Worm (Caenorhabditis elegans) whole organism, young adult: ENCODE data around the gene syx-2.

Source experiments
- B0019.2 ChIP-seq: fragments of 200-800 bp; sonication (Bioruptor generic); conservative IDR thresholded peaks from 2 replicates; pipeline ENCODE4 v1.3.6; 2022; ENCODE audit warnings: missing genetic modification reagents, missing genetic modification characterization, missing compliant biosample characterization
- C06A6.2 ChIP-seq: fragments of 200-800 bp; sonication (Bioruptor generic); conservative IDR thresholded peaks from 2 replicates; pipeline ENCODE4 v1.3.6; 2022; ENCODE audit warnings: missing genetic modification characterization, missing compliant biosample characterization
- D2030.7 ChIP-seq: fragments of 200-800 bp; sonication (Bioruptor generic); IDR thresholded peaks from 2 replicates; pipeline ENCODE4 v1.3.6; 2022; ENCODE audit warnings: missing genetic modification reagents, missing genetic modification characterization, missing compliant biosample characterization
- K12H6.12 ChIP-seq: fragments of 200-800 bp; sonication (Bioruptor generic); optimal IDR thresholded peaks from 2 replicates; lab custom pipeline; 2018; ENCODE audit warnings: mild to moderate bottlenecking, missing genetic modification characterization, missing compliant biosample characterization
- Y56A3A.18 ChIP-seq: fragments of 200-800 bp; sonication (Bioruptor generic); IDR thresholded peaks from 2 replicates; pipeline ENCODE4 v1.3.6; 2022; ENCODE audit warnings: missing genetic modification reagents, missing genetic modification characterization, missing compliant biosample characterization
- Y79H2A.3 ChIP-seq: fragments of 200-800 bp; sonication (Bioruptor generic); conservative IDR thresholded peaks from 2 replicates; pipeline ENCODE4 v1.3.6; 2022; ENCODE audit warnings: missing genetic modification reagents, missing genetic modification characterization, missing compliant biosample characterization
- aptf-3 ChIP-seq: fragments of 200-800 bp; sonication (Bioruptor generic); IDR thresholded peaks from 2 replicates; pipeline ENCODE4 v1.3.6; 2022; ENCODE audit warnings: missing genetic modification characterization, missing compliant biosample characterization
- athp-1 ChIP-seq: sonication (generic microtip); optimal IDR thresholded peaks from 2 replicates; lab custom pipeline; 2017; ENCODE audit warnings: mild to moderate bottlenecking, missing genetic modification characterization, missing compliant biosample characterization
- attf-5 ChIP-seq: fragments of 200-800 bp; sonication (Bioruptor generic); optimal IDR thresholded peaks from 2 replicates; lab custom pipeline; 2018; ENCODE audit warnings: mild to moderate bottlenecking, missing genetic modification characterization, missing compliant biosample characterization
- attf-6 ChIP-seq: fragments of 200-800 bp; sonication (Bioruptor generic); IDR thresholded peaks from 2 replicates; pipeline ENCODE4 v1.3.6; 2022; ENCODE audit warnings: missing genetic modification reagents, missing genetic modification characterization, missing compliant biosample characterization
- bed-1 ChIP-seq: fragments of 200-800 bp; sonication (Bioruptor generic); IDR thresholded peaks from 2 replicates; pipeline ENCODE4 v1.3.6; 2022; ENCODE audit warnings: missing genetic modification reagents, missing genetic modification characterization, missing compliant biosample characterization
- ccch-3 ChIP-seq: fragments of 200-800 bp; sonication (Bioruptor generic); optimal IDR thresholded peaks from 2 replicates; lab custom pipeline; 2018; ENCODE audit warnings: mild to moderate bottlenecking, missing genetic modification characterization, missing compliant biosample characterization
- cebp-1 ChIP-seq, 2 experiments: fragments of 200-800 bp in 1 of 2; sonication (Bioruptor generic) in 1 of 2; sonication (generic microtip) in 1 of 2; IDR thresholded peaks in 1 of 2; optimal IDR thresholded peaks in 1 of 2; 2 replicates each; pipeline versions ENCODE4 v1.3.6 to Lab custom; 2017 to 2022; ENCODE audit warnings: missing compliant biosample characterization in 2 of 2, missing genetic modification characterization in 2 of 2, mild to moderate bottlenecking in 1 of 2, missing genetic modification reagents in 1 of 2, moderate library complexity in 1 of 2
- ceh-58 ChIP-seq: fragments of 200-800 bp; sonication (Bioruptor generic); IDR thresholded peaks from 2 replicates; pipeline ENCODE4 v1.3.6; 2022; ENCODE audit warnings: missing genetic modification characterization, missing compliant biosample characterization
- chd-7 ChIP-seq: sonication (generic microtip); optimal IDR thresholded peaks from 2 replicates; lab custom pipeline; 2016; ENCODE audit warnings: mild to moderate bottlenecking, missing genetic modification characterization, moderate library complexity, missing compliant biosample characterization
- die-1 ChIP-seq: sonication (generic microtip); optimal IDR thresholded peaks from 2 replicates; lab custom pipeline; 2016; ENCODE audit warnings: missing genotype, mild to moderate bottlenecking, missing genetic modification characterization, missing compliant biosample characterization
- dox-1 ChIP-seq: fragments of 200-800 bp; sonication (Bioruptor generic); IDR thresholded peaks from 2 replicates; pipeline ENCODE4 v1.3.6; 2022; ENCODE audit warnings: missing genetic modification reagents, missing genetic modification characterization, missing compliant biosample characterization
- dpff-1 ChIP-seq: sonication (generic microtip); optimal IDR thresholded peaks from 2 replicates; lab custom pipeline; 2017; ENCODE audit warnings: mild to moderate bottlenecking, missing genetic modification characterization, missing compliant biosample characterization
- egrh-3 ChIP-seq: fragments of 200-800 bp; sonication (Bioruptor generic); IDR thresholded peaks from 2 replicates; pipeline ENCODE4 v1.3.6; 2022; ENCODE audit warnings: missing genetic modification reagents, missing genetic modification characterization, missing compliant biosample characterization
- hmg-20 ChIP-seq: fragments of 200-800 bp; sonication (Bioruptor generic); IDR thresholded peaks from 2 replicates; pipeline ENCODE4 v1.3.6; 2022; ENCODE audit warnings: missing genetic modification reagents, missing genetic modification characterization, missing compliant biosample characterization
- lin-26 ChIP-seq: fragments of 200-800 bp; sonication (Bioruptor generic); IDR thresholded peaks from 2 replicates; pipeline ENCODE4 v1.3.6; 2022; ENCODE audit warnings: missing genetic modification reagents, missing genetic modification characterization, missing compliant biosample characterization
- lin-35 ChIP-seq, 3 experiments: fragments of 150-350 bp in 2 of 3; sonication (generic microtip) in 1 of 3; optimal IDR thresholded peaks; 2 replicates each; lab custom pipeline; 2014 to 2018; ENCODE audit warnings: missing biosample characterization in 3 of 3, missing genetic modification characterization in 3 of 3, missing genetic modification reagents in 3 of 3
- lin-40 ChIP-seq: sonication (generic microtip); optimal IDR thresholded peaks from 2 replicates; lab custom pipeline; 2016; ENCODE audit warnings: missing genetic modification characterization, mild to moderate bottlenecking, missing compliant biosample characterization, missing genotype, missing genetic modification reagents
- madf-10 ChIP-seq: sonication (generic microtip); optimal IDR thresholded peaks from 2 replicates; lab custom pipeline; 2016; ENCODE audit warnings: mild to moderate bottlenecking, missing genetic modification characterization, missing compliant biosample characterization
- nhr-120 ChIP-seq: fragments of 200-800 bp; sonication (Bioruptor generic); IDR thresholded peaks from 2 replicates; pipeline ENCODE4 v1.3.6; 2022; ENCODE audit warnings: missing genetic modification characterization, missing compliant biosample characterization
- nhr-27 ChIP-seq: fragments of 200-800 bp; sonication (Bioruptor generic); optimal IDR thresholded peaks from 2 replicates; lab custom pipeline; 2018; ENCODE audit warnings: mild to moderate bottlenecking, missing genetic modification characterization, moderate library complexity, missing compliant biosample characterization
- nhr-80 ChIP-seq: sonication (generic microtip); optimal IDR thresholded peaks from 2 replicates; lab custom pipeline; 2016; ENCODE audit warnings: missing genetic modification characterization, missing compliant biosample characterization
- sdz-38 ChIP-seq: sonication (generic microtip); optimal IDR thresholded peaks from 2 replicates; lab custom pipeline; 2016; ENCODE audit warnings: missing genotype, missing genetic modification characterization, missing compliant biosample characterization
- snpc-4 ChIP-seq, 5 experiments: fragments of 150-350 bp in 1 of 5; sonication (generic microtip) in 4 of 5; optimal IDR thresholded peaks; 2 replicates each; lab custom pipeline; 2014 to 2018; ENCODE audit warnings: missing genetic modification characterization in 5 of 5, missing biosample characterization in 3 of 5, antibody characterized with exemption in 2 of 5, mild to moderate bottlenecking in 2 of 5, missing compliant biosample characterization in 2 of 5, missing genotype in 2 of 5, moderate library complexity in 2 of 5, missing genetic modification reagents in 1 of 5
- somi-1 ChIP-seq: fragments of 200-800 bp; sonication (Bioruptor generic); optimal IDR thresholded peaks from 2 replicates; lab custom pipeline; 2018; ENCODE audit warnings: mild to moderate bottlenecking, missing genetic modification characterization, missing compliant biosample characterization
- tbx-9 ChIP-seq: sonication (generic microtip); optimal IDR thresholded peaks from 2 replicates; lab custom pipeline; 2016; ENCODE audit warnings: borderline replicate concordance, missing genetic modification characterization, inconsistent platforms, missing compliant biosample characterization
- tlf-1 ChIP-seq: fragments of 200-800 bp; sonication (Bioruptor generic); optimal IDR thresholded peaks from 2 replicates; lab custom pipeline; 2018; ENCODE audit warnings: mild to moderate bottlenecking, missing genetic modification characterization, missing compliant biosample characterization
- zfh-2 ChIP-seq: fragments of 200-800 bp; sonication (Bioruptor generic); conservative IDR thresholded peaks from 2 replicates; pipeline ENCODE4 v1.3.6; 2022; ENCODE audit warnings: missing genetic modification reagents, missing genetic modification characterization, missing compliant biosample characterization
- ztf-25 ChIP-seq: fragments of 200-800 bp; sonication (Bioruptor generic); IDR thresholded peaks from 2 replicates; pipeline ENCODE4 v1.3.6; 2022; ENCODE audit warnings: missing genetic modification reagents, missing genetic modification characterization, missing compliant biosample characterization
- ztf-26 ChIP-seq: sonication (generic microtip); optimal IDR thresholded peaks from 2 replicates; lab custom pipeline; 2017; ENCODE audit warnings: missing genetic modification characterization, missing compliant biosample characterization

Gene syx-2

DNA sequence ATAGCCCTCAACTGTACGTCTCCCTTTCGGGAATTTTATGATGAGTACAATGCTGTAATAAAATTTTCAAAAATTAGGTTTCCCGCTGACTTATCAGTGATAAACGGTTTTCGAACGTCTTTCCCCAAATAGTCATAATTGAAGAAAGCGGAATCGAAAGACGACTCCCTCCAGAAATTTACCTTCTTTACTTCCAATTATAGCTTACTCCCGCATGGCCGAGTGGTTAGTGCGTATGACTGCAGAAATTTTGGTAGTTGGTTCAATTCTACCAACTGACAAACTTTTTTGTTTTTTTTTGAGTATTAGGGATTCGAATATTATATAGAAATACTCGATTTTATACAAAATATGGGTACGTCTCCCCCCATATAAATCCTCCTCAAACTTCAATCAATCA, 13.1 kb downstream of the syx-2 start (continued):
- TF ChIP-seq Y56A3A.18 (GFP tag; lab: Robert Waterston, UW) = peak; percentile 78
- TF ChIP-seq aptf-3 (GFP tag; lab: Robert Waterston, UW) = 0 out of 2 replicates have a peak, but pooled peaks have one; percentile 67
- TF ChIP-seq dox-1 = peak; percentile 50; the same call in 1 of the 2 replicates

DNA sequence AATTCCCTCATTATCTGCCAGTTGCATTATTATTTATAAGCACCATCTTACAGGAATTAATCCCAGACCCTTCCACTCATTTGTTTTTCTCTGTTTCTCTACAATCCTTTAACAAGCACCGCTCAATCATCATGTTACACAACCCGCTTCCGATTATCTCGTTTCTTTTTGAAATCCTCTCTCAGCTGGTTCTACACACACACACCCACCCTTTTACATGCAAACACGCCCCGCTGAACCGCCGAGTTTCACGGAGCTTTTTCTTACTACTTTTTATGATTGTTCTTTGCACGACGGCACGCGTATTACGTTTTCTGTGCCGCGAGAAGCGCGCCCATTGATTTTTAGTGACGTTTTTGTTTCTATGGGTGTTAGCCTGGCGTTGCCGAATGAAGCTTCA, 13.8 kb downstream of the syx-2 start:
- TF ChIP-seq K12H6.12 (tag; lab: Kevin White, UChicago) (peak; percentile 18), nhr-120 (GFP tag; lab: Robert Waterston, UW) (no peak), cebp-1 (GFP tag; IDR thresholded peaks at IDR 0.05; lab: Robert Waterston, UW) (no peak), cebp-1 (tag; optimal IDR thresholded peaks at IDR 0.05; lab: Kevin White, UChicago) (peak; percentile 32), nhr-80 (tag; lab: Kevin White, UChicago) (peak; percentile 33)

DNA sequence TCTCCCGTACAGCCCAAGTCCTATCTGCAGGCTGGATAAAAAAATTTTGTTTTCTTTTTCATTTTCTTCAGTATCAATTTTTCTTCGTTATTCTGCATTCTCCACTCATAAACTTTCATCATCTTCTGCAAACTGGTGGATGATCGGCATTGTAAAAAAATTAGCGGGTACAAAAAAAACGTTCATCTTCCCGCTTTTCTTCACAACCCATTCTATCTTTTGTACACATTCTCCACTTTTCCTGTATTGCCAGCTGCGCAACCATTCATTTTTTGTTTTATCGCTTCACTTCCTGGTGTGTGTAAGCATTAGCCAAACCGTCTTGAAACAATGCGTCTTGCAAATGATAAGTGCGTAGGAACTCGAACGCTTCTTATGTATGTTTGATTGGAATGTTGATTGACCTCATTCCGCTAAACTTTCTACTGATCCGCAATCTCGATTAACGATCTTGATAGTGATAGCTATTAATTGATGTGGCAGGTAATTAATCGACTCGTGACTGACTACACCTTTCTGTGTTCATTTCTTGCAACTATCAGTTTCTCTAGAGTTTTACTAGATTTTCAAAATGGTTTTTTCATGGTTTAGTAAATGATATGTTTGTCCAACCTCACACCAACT, 14.6 kb downstream of the syx-2 start:
- TF ChIP-seq nhr-80 (tag; lab: Kevin White, UChicago) (peak; percentile 28), C06A6.2 (GFP tag; lab: Robert Waterston, UW) (no peak), attf-6 (GFP tag; lab: Robert Waterston, UW) (no peak), B0019.2 (no peak), sdz-38 (tag; lab: Kevin White, UChicago) (no peak), lin-40 (tag; lab: Kevin White, UChicago) (peak; percentile 10), nhr-27 (tag; lab: Kevin White, UChicago) (no peak), ztf-25 (GFP tag; lab: Robert Waterston, UW) (no peak), somi-1 (peak; percentile 1), attf-5 (GFP tag; lab: Kevin White, UChicago) (no peak), dpff-1 (tag; lab: Kevin White, UChicago) (no peak), chd-7 (tag; lab: Kevin White, UChicago) (no peak), tlf-1 (GFP tag; lab: Kevin White, UChicago) (no peak), ccch-3 (GFP tag; lab: Kevin White, UChicago) (no peak)

DNA sequence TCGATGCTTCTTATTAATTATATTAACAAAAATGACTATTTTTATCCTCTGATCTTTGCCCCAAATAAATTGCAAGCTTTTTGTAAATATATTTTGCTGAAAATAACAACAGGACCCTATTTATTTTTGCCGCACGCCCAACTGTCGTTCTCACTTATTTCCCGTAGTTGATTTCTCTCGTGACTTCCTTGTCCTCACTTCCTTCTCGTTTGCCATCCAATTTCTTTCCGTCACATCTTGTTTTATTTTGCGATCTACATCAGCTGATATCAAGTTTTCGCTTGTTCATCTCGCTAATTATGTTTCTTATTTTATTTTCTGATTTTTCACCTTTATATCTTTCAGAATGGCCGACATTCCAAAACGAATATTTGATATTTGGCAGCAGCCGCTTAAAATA, 15.4 kb downstream of the syx-2 start, which contains the start of gene F48F7.5:
Gene F48F7.5, plus strand, starts transcription at position 340 of the 400 bp plus-strand sequence.
- TF ChIP-seq die-1 (tag; lab: Kevin White, UChicago) (no peak), lin-26 (GFP tag; lab: Robert Waterston, UW) (no peak), dox-1 (no peak), ceh-58 (GFP tag; lab: Robert Waterston, UW) (no peak), K12H6.12 (tag; lab: Kevin White, UChicago) (peak; percentile 12), dpff-1 (tag; lab: Kevin White, UChicago) (no peak), lin-40 (tag; lab: Kevin White, UChicago) (no peak), D2030.7 (GFP tag; lab: Robert Waterston, UW) (no peak), cebp-1 (GFP tag; IDR thresholded peaks at IDR 0.05; lab: Robert Waterston, UW) (no peak), cebp-1 (tag; optimal IDR thresholded peaks at IDR 0.05; lab: Kevin White, UChicago) (peak; percentile 13), attf-5 (GFP tag; lab: Kevin White, UChicago) (no peak), ztf-26 (tag; lab: Kevin White, UChicago) (no peak), egrh-3 (no peak), Y79H2A.3 (GFP tag; lab: Robert Waterston, UW) (no peak), tbx-9 (no peak), attf-6 (GFP tag; lab: Robert Waterston, UW) (no peak), madf-10 (no peak), zfh-2 (GFP tag; lab: Robert Waterston, UW) (no peak), snpc-4 (GFP tag; optimal IDR thresholded peaks at IDR 0.05; lab: Kevin White, UChicago) (no peak), snpc-4 (tag; optimal IDR thresholded peaks at IDR 0.05; lab: Kevin White, UChicago) (no peak), lin-35 (GFP tag; optimal IDR thresholded peaks at IDR 0.05; lab: Kevin White, UChicago) (peak in 1 of 3 experiments; percentile 17), bed-1 (GFP tag; lab: Robert Waterston, UW) (no peak), athp-1 (tag; lab: Kevin White, UChicago) (no peak), hmg-20 (GFP tag; lab: Robert Waterston, UW) (no peak)
- TF ChIP-seq, all 124 proteins: peak for 3
